Fruit fly (Drosophila melanogaster) whole organism, wandering third instar larva: Measurements from ENCODE around the gene ERp44.

Experiments
- Abd-B ChIP-seq: fragments of >200 bp; optimal IDR thresholded peaks from 2 replicates; lab custom pipeline; 2017; ENCODE audit warnings: missing biosample characterization, missing genetic modification characterization
- CG32264 ChIP-seq: fragments of 200-800 bp; sonication (Bioruptor generic); optimal IDR thresholded peaks from 2 replicates; lab custom pipeline; 2016; ENCODE audit warnings: missing biosample characterization, missing genetic modification characterization
- CG9705 ChIP-seq: fragments of 200-800 bp; sonication (Bioruptor generic); optimal IDR thresholded peaks from 2 replicates; lab custom pipeline; 2018; ENCODE audit warnings: missing biosample characterization, mild to moderate bottlenecking, missing genetic modification characterization
- CrebA ChIP-seq: fragments of 200-800 bp; sonication (Bioruptor generic); optimal IDR thresholded peaks from 2 replicates; lab custom pipeline; 2016; ENCODE audit warnings: missing biosample characterization, mild to moderate bottlenecking, missing genetic modification characterization, borderline replicate concordance
- Dfd ChIP-seq: fragments of >200 bp; optimal IDR thresholded peaks from 2 replicates; lab custom pipeline; 2017; ENCODE audit warnings: missing biosample characterization, missing genetic modification characterization
- Dif ChIP-seq: fragments of 200-275, 200-300 bp; sonication (Bioruptor generic); optimal IDR thresholded peaks from 2 replicates; lab custom pipeline; 2018; ENCODE audit warnings: missing biosample characterization, missing genetic modification characterization; ENCODE audit not compliant: partially characterized antibody
- GATAd ChIP-seq: sonication (Bioruptor generic); optimal IDR thresholded peaks from 2 replicates; lab custom pipeline; 2016; ENCODE audit warnings: missing biosample characterization, missing genetic modification characterization
- HLH106 ChIP-seq: fragments of 200-800 bp; optimal IDR thresholded peaks from 3 replicates; lab custom pipeline; 2019; ENCODE audit warnings: missing biosample characterization, mild to moderate bottlenecking, missing genetic modification characterization, moderate library complexity
- Hnf4 ChIP-seq: fragments of 200-800 bp; sonication (Bioruptor generic); optimal IDR thresholded peaks from 2 replicates; lab custom pipeline; 2016; ENCODE audit warnings: missing biosample characterization, mild to moderate bottlenecking, missing genetic modification characterization
- Hr78 ChIP-seq: fragments of >200 bp; optimal IDR thresholded peaks from 2 replicates; lab custom pipeline; 2017; ENCODE audit warnings: missing biosample characterization, missing genetic modification characterization
- Hr83 ChIP-seq: fragments of 200-300 bp; sonication (Bioruptor generic); optimal IDR thresholded peaks from 2 replicates; lab custom pipeline; 2016; ENCODE audit warnings: missing biosample characterization, mild to moderate bottlenecking, missing genetic modification characterization, moderate library complexity; ENCODE audit not compliant: poor library complexity, severe bottlenecking
- Jra ChIP-seq: sonication (Bioruptor generic); optimal IDR thresholded peaks from 2 replicates; lab custom pipeline; 2016; ENCODE audit warnings: missing biosample characterization, missing genetic modification characterization
- Mio ChIP-seq: sonication (Bioruptor generic); optimal IDR thresholded peaks from 2 replicates; lab custom pipeline; 2016; ENCODE audit warnings: missing biosample characterization, missing genetic modification characterization
- Myc ChIP-seq: fragments of >200 bp; optimal IDR thresholded peaks from 2 replicates; lab custom pipeline; 2017
- N ChIP-seq: fragments of >200 bp; optimal IDR thresholded peaks from 2 replicates; lab custom pipeline; 2018; ENCODE audit warnings: missing biosample characterization, missing external identifiers, missing genetic modification characterization
- OdsH ChIP-seq: fragments of 200-800 bp; sonication (Bioruptor generic); optimal IDR thresholded peaks from 2 replicates; lab custom pipeline; 2016; ENCODE audit warnings: missing biosample characterization, mild to moderate bottlenecking, missing genetic modification characterization
- Rel ChIP-seq, 2 experiments: fragments of 200-800 bp; sonication (Bioruptor generic) in 1 of 2; optimal IDR thresholded peaks; 2 replicates in 1 of 2; 3 replicates in 1 of 2; lab custom pipeline; 2016 to 2019; ENCODE audit warnings: mild to moderate bottlenecking in 2 of 2, missing biosample characterization in 2 of 2, missing genetic modification characterization in 2 of 2, moderate library complexity in 1 of 2
- Sp1 ChIP-seq: fragments of 200-800 bp; sonication (Bioruptor generic); optimal IDR thresholded peaks from 3 replicates; lab custom pipeline; 2019; ENCODE audit warnings: missing biosample characterization, mild to moderate bottlenecking, missing genetic modification characterization, moderate library complexity
- Vsx2 ChIP-seq: fragments of 200-300, 225-300 bp; sonication (Bioruptor generic); optimal IDR thresholded peaks from 2 replicates; lab custom pipeline; 2018; ENCODE audit warnings: missing biosample characterization, missing genetic modification characterization; ENCODE audit not compliant: partially characterized antibody
- br ChIP-seq: fragments of 200-800 bp; sonication (Bioruptor generic); optimal IDR thresholded peaks from 2 replicates; lab custom pipeline; 2016; ENCODE audit warnings: missing biosample characterization, missing genetic modification characterization
- brk ChIP-seq: fragments of 200-800 bp; sonication (Bioruptor generic); optimal IDR thresholded peaks from 2 replicates; lab custom pipeline; 2016; ENCODE audit warnings: missing biosample characterization, mild to moderate bottlenecking, missing genetic modification characterization
- dl ChIP-seq, 2 experiments: fragments of 175-275, 200-275 bp in 1 of 2; fragments of 200-275 bp in 1 of 2; sonication (Bioruptor generic); optimal IDR thresholded peaks; lab custom pipeline; 2018; ENCODE audit warnings: mild to moderate bottlenecking in 2 of 2, missing biosample characterization in 2 of 2, missing genetic modification characterization in 2 of 2, moderate library complexity in 2 of 2; ENCODE audit not compliant: partially characterized antibody in 2 of 2, insufficient read depth in 1 of 2
- dmrt93B ChIP-seq: fragments of 200-800 bp; sonication (Bioruptor generic); optimal IDR thresholded peaks from 2 replicates; lab custom pipeline; 2018; ENCODE audit warnings: missing biosample characterization, mild to moderate bottlenecking, missing genetic modification characterization
- dsf ChIP-seq: sonication (Bioruptor generic); optimal IDR thresholded peaks from 2 replicates; lab custom pipeline; 2016; ENCODE audit warnings: missing biosample characterization, missing genetic modification characterization, borderline replicate concordance
- ey ChIP-seq: fragments of 200-800 bp; sonication (Bioruptor generic); optimal IDR thresholded peaks from 2 replicates; lab custom pipeline; 2016; ENCODE audit warnings: missing biosample characterization, missing genetic modification characterization
- foxo ChIP-seq, 2 experiments: fragments of 200-800 bp; sonication (Bioruptor generic); optimal IDR thresholded peaks; 2 replicates in 1 of 2; 3 replicates in 1 of 2; lab custom pipeline; 2016 to 2017; ENCODE audit warnings: missing biosample characterization in 2 of 2, missing genetic modification characterization in 2 of 2
- fru ChIP-seq: fragments of 200-800 bp; sonication (Bioruptor generic); optimal IDR thresholded peaks from 3 replicates; lab custom pipeline; 2016; ENCODE audit warnings: missing biosample characterization, mild to moderate bottlenecking, missing genetic modification characterization
- h ChIP-seq: fragments of 200-800 bp; sonication (Bioruptor generic); optimal IDR thresholded peaks from 3 replicates; lab custom pipeline; 2016; ENCODE audit warnings: missing biosample characterization, mild to moderate bottlenecking, missing genetic modification characterization
- jim ChIP-seq: fragments of 175-275, 200-325 bp; sonication (Bioruptor generic); optimal IDR thresholded peaks from 2 replicates; lab custom pipeline; 2016; ENCODE audit warnings: missing biosample characterization, mild to moderate bottlenecking, missing genetic modification characterization
- lola ChIP-seq: fragments of >200 bp; optimal IDR thresholded peaks from 2 replicates; lab custom pipeline; 2017; ENCODE audit warnings: missing biosample characterization, missing genetic modification characterization
- pan ChIP-seq: fragments of >200 bp; optimal IDR thresholded peaks from 2 replicates; lab custom pipeline; 2017
- psq ChIP-seq: fragments of 200-800 bp; sonication (Bioruptor generic); optimal IDR thresholded peaks from 3 replicates; lab custom pipeline; 2017; ENCODE audit warnings: missing biosample characterization, mild to moderate bottlenecking, missing genetic modification characterization, moderate library complexity
- rgr ChIP-seq: fragments of 200-800 bp; sonication (Bioruptor generic); optimal IDR thresholded peaks from 3 replicates; lab custom pipeline; 2016; ENCODE audit warnings: missing biosample characterization, mild to moderate bottlenecking, missing genetic modification characterization
- sage ChIP-seq: fragments of 200-800 bp; sonication (Bioruptor generic); optimal IDR thresholded peaks from 2 replicates; lab custom pipeline; 2016; ENCODE audit warnings: missing biosample characterization, mild to moderate bottlenecking, missing genetic modification characterization
- sv ChIP-seq: fragments of 200-800 bp; sonication (Bioruptor generic); optimal IDR thresholded peaks from 3 replicates; lab custom pipeline; 2016; ENCODE audit warnings: missing biosample characterization, missing genetic modification characterization
- tai ChIP-seq: sonication (Bioruptor generic); optimal IDR thresholded peaks from 2 replicates; lab custom pipeline; 2016; ENCODE audit warnings: missing biosample characterization, missing genetic modification characterization
- usp ChIP-seq: fragments of >200 bp; optimal IDR thresholded peaks from 2 replicates; lab custom pipeline; 2017; ENCODE audit warnings: missing biosample characterization, missing genetic modification characterization
- woc ChIP-seq: sonication (Bioruptor generic); optimal IDR thresholded peaks from 2 replicates; lab custom pipeline; 2016; ENCODE audit warnings: missing biosample characterization, mild to moderate bottlenecking, missing genetic modification characterization

Gene ERp44

dm6 chrX:16278783-16279182 is 18.7 kb downstream of the ERp44 start:
- TF ChIP-seq Vsx2: peak; percentile 72
- TF ChIP-seq Hr83: no peak
- no peak for TF ChIP-seq Mio (GFP tag; lab: Kevin White, UChicago)
- TF ChIP-seq h: peak; percentile 81
- no peak for TF ChIP-seq Jra (GFP tag; lab: Kevin White, UChicago)
- peak; percentile 86 for TF ChIP-seq br (GFP tag; lab: Kevin White, UChicago)
- TF ChIP-seq Dfd (GFP tag; lab: Kevin White, UChicago): no peak
- TF ChIP-seq Myc: no peak
- TF ChIP-seq fru (GFP tag; lab: Kevin White, UChicago): peak; percentile 73
- TF ChIP-seq sage (GFP tag; lab: Kevin White, UChicago): peak; percentile 70
- peak; percentile 11 for TF ChIP-seq brk
- TF ChIP-seq ey (GFP tag; lab: Kevin White, UChicago): peak; percentile 81
- TF ChIP-seq Hnf4 (GFP tag; lab: Kevin White, UChicago): peak; percentile 68
- TF ChIP-seq OdsH (GFP tag; lab: Kevin White, UChicago): peak; percentile 83
- no peak for TF ChIP-seq pan
- TF ChIP-seq N (GFP tag; lab: Kevin White, UChicago): no peak
- peak; percentile 28 for TF ChIP-seq Dif
- no peak for TF ChIP-seq CrebA (GFP tag; lab: Kevin White, UChicago)
- no peak for TF ChIP-seq lola (GFP tag; lab: Kevin White, UChicago)
- peak; percentile 27 for TF ChIP-seq woc
- TF ChIP-seq Rel (GFP tag; optimal IDR thresholded peaks at IDR 0.05; lab: Kevin White, UChicago): peak; percentile 71
- TF ChIP-seq Rel (tag; optimal IDR thresholded peaks at IDR 0.05; lab: Kevin White, UChicago): peak; percentile 76
- no peak for TF ChIP-seq dsf (GFP tag; lab: Kevin White, UChicago)
- no peak for TF ChIP-seq Hr78 (GFP tag; lab: Kevin White, UChicago)
- peak; percentile 18 for TF ChIP-seq psq (GFP tag; lab: Kevin White, UChicago)
- no peak for TF ChIP-seq sv (GFP tag; lab: Kevin White, UChicago)
- peak; percentile 6 for TF ChIP-seq tai (GFP tag; lab: Kevin White, UChicago)
- no peak for TF ChIP-seq Abd-B
- peak; percentile 84 for TF ChIP-seq rgr (GFP tag; lab: Kevin White, UChicago)
- TF ChIP-seq foxo (GFP tag; optimal IDR thresholded peaks at IDR 0.05; lab: Kevin White, UChicago): peak in 1 of 2 experiments; percentile 79
- TF ChIP-seq usp (GFP tag; lab: Kevin White, UChicago): no peak
- peak; percentile 54 for TF ChIP-seq CG32264 (GFP tag; lab: Kevin White, UChicago)
- TF ChIP-seq Sp1 (GFP tag; lab: Kevin White, UChicago): peak; percentile 93
- TF ChIP-seq CG9705 (GFP tag; lab: Kevin White, UChicago): peak; percentile 88
- no peak for TF ChIP-seq jim
- peak; percentile 92 for TF ChIP-seq HLH106
- TF ChIP-seq dmrt93B: peak; percentile 71
- no peak for TF ChIP-seq GATAd (GFP tag; lab: Kevin White, UChicago)
- TF ChIP-seq dl (GFP tag; optimal IDR thresholded peaks at IDR 0.05; lab: Kevin White, UChicago; ENCODE audit: insufficient read depth in 1 of 2, partially characterized antibody in 2 of 2): peak in 1 of 2 experiments; percentile 12

dm6 chrX:16277878-16278506 is 19.5 kb downstream of the ERp44 start, which contains the start of gene eas:
Gene eas (plus strand): TSS chrX:16278328.
- TF ChIP-seq sv (GFP tag; lab: Kevin White, UChicago) (peak; percentile 22), rgr (GFP tag; lab: Kevin White, UChicago) (peak; percentile 20), dmrt93B (no peak), OdsH (GFP tag; lab: Kevin White, UChicago) (no peak), jim (no peak), h (peak; percentile 23), pan (no peak), N (GFP tag; lab: Kevin White, UChicago) (peak; percentile 1), foxo (GFP tag; optimal IDR thresholded peaks at IDR 0.05; lab: Kevin White, UChicago) (peak in 1 of 2 experiments; percentile 29), Dif (peak; percentile 78), Hr78 (GFP tag; lab: Kevin White, UChicago) (no peak), fru (GFP tag; lab: Kevin White, UChicago) (peak; percentile 1)
